Worm (Caenorhabditis elegans) whole organism, early embryonic: ENCODE measurements around the gene hrpa-2.

Experiments used
- F13C5.2 ChIP-seq: sonication (generic microtip); optimal IDR thresholded peaks from 2 replicates; lab custom pipeline; 2017; ENCODE audit warnings: mild to moderate bottlenecking, missing genetic modification characterization, inconsistent platforms, missing compliant biosample characterization
- aly-1 ChIP-seq: sonication (generic microtip); optimal IDR thresholded peaks from 2 replicates; lab custom pipeline; 2016; ENCODE audit warnings: missing genetic modification characterization, missing compliant biosample characterization
- ama-1 ChIP-seq: fragments of 150-350 bp; optimal IDR thresholded peaks from 2 replicates; lab custom pipeline; 2014
- ceh-36 ChIP-seq: sonication (generic microtip); optimal IDR thresholded peaks from 2 replicates; lab custom pipeline; 2016; ENCODE audit warnings: missing genetic modification characterization, inconsistent platforms, missing compliant biosample characterization
- ets-7 ChIP-seq: sonication (generic microtip); optimal IDR thresholded peaks from 2 replicates; lab custom pipeline; 2016; ENCODE audit warnings: missing genotype, missing genetic modification characterization, missing compliant biosample characterization
- hmbx-1 ChIP-seq: sonication (generic microtip); optimal IDR thresholded peaks from 2 replicates; lab custom pipeline; 2016; ENCODE audit warnings: mild to moderate bottlenecking, missing genetic modification characterization, missing compliant biosample characterization
- pes-1 ChIP-seq: fragments of 200-800 bp; sonication (Bioruptor generic); IDR thresholded peaks from 2 replicates; pipeline ENCODE4 v1.3.6; 2022; ENCODE audit warnings: missing genetic modification reagents, missing genetic modification characterization, missing compliant biosample characterization
- sea-1 ChIP-seq: fragments of 200-800 bp; sonication (Bioruptor generic); conservative IDR thresholded peaks from 2 replicates; pipeline ENCODE4 v1.3.6; 2022; ENCODE audit warnings: missing genetic modification characterization, missing compliant biosample characterization
- tbx-37 ChIP-seq: fragments of 200-800 bp; sonication (Bioruptor generic); conservative IDR thresholded peaks from 2 replicates; pipeline ENCODE4 v1.3.6; 2022; ENCODE audit warnings: missing genetic modification reagents, missing genetic modification characterization, missing compliant biosample characterization

DNA sequence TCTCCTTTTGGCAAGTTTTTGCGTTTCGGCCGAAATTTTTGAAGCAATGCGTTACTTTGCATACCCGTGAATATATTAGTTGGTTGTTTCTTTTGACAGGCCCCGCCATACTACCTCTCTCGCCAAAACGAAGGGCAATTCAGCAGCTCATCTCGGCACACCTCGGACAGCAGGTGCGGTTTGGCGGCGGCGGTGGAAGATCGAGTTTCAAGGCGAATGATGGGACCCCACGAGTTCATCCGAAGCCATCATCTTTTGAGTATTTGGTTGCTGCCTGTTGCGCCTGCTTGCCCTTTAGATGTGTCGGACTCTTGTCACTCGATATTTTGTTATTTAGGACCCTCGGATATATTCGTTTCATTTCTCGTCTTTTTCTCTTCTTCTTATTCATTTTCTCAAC, 7.8 kb upstream of the hrpa-2 start:
- TF ChIP-seq ama-1 (no peak), pes-1 (no peak), sea-1 (no peak), tbx-37 (GFP tag; lab: Robert Waterston, UW) (no peak), ets-7 (tag; lab: Kevin White, UChicago) (no peak), F13C5.2 (tag; lab: Kevin White, UChicago) (no peak), hmbx-1 (tag; lab: Kevin White, UChicago) (no peak), aly-1 (no peak), ceh-36 (tag; lab: Kevin White, UChicago) (no peak)
